Fruit fly (Drosophila melanogaster): ENCODE measurements around the gene PolZ2.

dm6 chr3R:5636519-5637430, 48.1 kb downstream of the PolZ2 start, which contains the start of the genes CG31548 and CG12170:
- TF ChIP-seq Lpt (GFP tag; optimal IDR thresholded peaks at IDR 0.05), result no peak
- TF ChIP-seq Sox15 (GFP tag; optimal IDR thresholded peaks at IDR 0.05), result peak; percentile 27
- TF ChIP-seq Sox102F (GFP tag; optimal IDR thresholded peaks at IDR 0.05), result no peak
- peak; percentile 59 for TF ChIP-seq CG15336 (GFP tag; IDR thresholded peaks at IDR 0.05)
- TF ChIP-seq Hr38 (GFP tag; optimal IDR thresholded peaks at IDR 0.05), result no peak
- TF ChIP-seq CG7368 (GFP tag; optimal IDR thresholded peaks at IDR 0.05), result no peak
- TF ChIP-seq CG8319 (GFP tag; optimal IDR thresholded peaks at IDR 0.05), result no peak
- no peak for TF ChIP-seq achi (GFP tag; optimal IDR thresholded peaks at IDR 0.05)
- TF ChIP-seq CG6854 (GFP tag; optimal IDR thresholded peaks at IDR 0.05), result no peak
- TF ChIP-seq Blimp-1 (GFP tag; optimal IDR thresholded peaks at IDR 0.05), result no peak
- no peak for TF ChIP-seq ss (GFP tag; optimal IDR thresholded peaks at IDR 0.05)
- no peak for TF ChIP-seq CG34406 (GFP tag; optimal IDR thresholded peaks at IDR 0.05)
- no peak for TF ChIP-seq Gug (GFP tag; IDR thresholded peaks at IDR 0.05)
- peak; percentile 69 for TF ChIP-seq esn (GFP tag; optimal IDR thresholded peaks at IDR 0.05)

Data from whole organism, prepupa.